Fruit fly (Drosophila melanogaster) whole organism: ENCODE data around the gene Sf3b2.

Experiments
- EcR ChIP-seq, 2 experiments: fragments of >200 bp; optimal IDR thresholded peaks; 2 replicates each; lab custom pipeline; 2017; ENCODE audit warnings: missing biosample characterization in 2 of 2, missing genetic modification characterization in 2 of 2, missing genetic modification reagents in 2 of 2
- pan ChIP-seq: fragments of >200 bp; optimal IDR thresholded peaks from 2 replicates; lab custom pipeline; 2017

dm6 chr2L:3012780-3013179 is 16.2 kb downstream of the Sf3b2 start:
- TF ChIP-seq pan (lab: Kevin White, UChicago) (no peak), EcR (GFP tag; optimal IDR thresholded peaks at IDR 0.05; lab: Kevin White, UChicago) (no peak)
